Worm (Caenorhabditis elegans): ENCODE measurements around the gene M199.135.

The M199.135 gene

DNA sequence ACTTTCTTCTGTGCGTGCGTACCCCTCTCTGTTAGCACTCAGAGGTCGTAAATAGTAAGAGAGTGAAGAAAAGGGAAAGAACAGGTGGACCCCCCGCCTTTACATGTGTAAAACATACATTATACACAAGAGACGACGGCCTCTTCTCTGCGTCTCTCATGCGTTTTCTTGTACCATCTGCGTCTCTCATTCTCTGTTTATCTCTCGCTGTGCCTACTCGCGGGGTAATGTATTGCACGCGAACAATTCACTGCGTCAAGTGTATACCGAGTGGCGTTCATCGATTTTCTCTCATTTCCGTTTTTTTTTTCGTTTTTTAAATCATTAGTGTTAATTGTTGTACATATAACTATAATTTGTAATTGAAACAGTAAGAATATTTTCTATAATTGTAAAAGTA, 7.2 kb upstream of the M199.135 start:
- TF ChIP-seq pha-4 (tag; optimal IDR thresholded peaks at IDR 0.05) (peak; percentile 35), snpc-4 (tag; optimal IDR thresholded peaks at IDR 0.05) (no peak), nhr-11 (tag; optimal IDR thresholded peaks at IDR 0.05) (no peak), ceh-28 (tag; optimal IDR thresholded peaks at IDR 0.05) (peak; percentile 28), nfya-1 (tag; optimal IDR thresholded peaks at IDR 0.05; ENCODE audit: insufficient read depth) (no peak), fkh-10 (GFP tag; optimal IDR thresholded peaks at IDR 0.05) (no peak), ztf-11 (tag; optimal IDR thresholded peaks at IDR 0.05) (no peak), pqm-1 (tag; optimal IDR thresholded peaks at IDR 0.05) (peak; percentile 24), nhr-25 (tag; optimal IDR thresholded peaks at IDR 0.05) (no peak), egl-27 (tag; optimal IDR thresholded peaks at IDR 0.05) (no peak)

DNA sequence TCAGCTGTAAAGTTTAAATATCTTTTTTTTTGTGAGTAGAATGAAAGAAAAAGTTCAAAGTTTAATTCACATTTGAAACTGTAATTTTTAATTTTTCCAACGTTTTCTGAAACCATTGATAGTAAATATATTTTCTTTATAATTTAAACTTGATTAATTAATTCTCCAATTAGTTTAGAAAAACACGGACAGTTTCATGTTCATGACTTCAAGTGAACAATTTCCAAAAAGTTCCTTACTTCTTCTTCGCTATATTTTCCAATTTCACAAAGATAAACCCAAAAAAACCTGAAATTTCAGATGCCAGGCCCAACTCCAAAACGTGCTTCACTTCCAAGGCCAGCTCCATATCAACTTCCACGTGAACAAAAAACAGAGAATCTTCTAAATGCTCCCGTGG, 5.9 kb upstream of the M199.135 start, which contains the start of gene M199.2:
Gene M199.2, plus strand, starts transcription at position 301 of the 400 bp plus-strand sequence.
- TF ChIP-seq eor-1 (tag; optimal IDR thresholded peaks at IDR 0.05) (no peak), fkh-10 (GFP tag; optimal IDR thresholded peaks at IDR 0.05) (no peak), nhr-76 (tag; optimal IDR thresholded peaks at IDR 0.05) (no peak), elt-1 (tag; optimal IDR thresholded peaks at IDR 0.05) (no peak), unc-62 (GFP tag; optimal IDR thresholded peaks at IDR 0.05) (no peak), nhr-23 (tag; optimal IDR thresholded peaks at IDR 0.05) (no peak), ceh-28 (tag; optimal IDR thresholded peaks at IDR 0.05) (no peak), pha-4 (tag; optimal IDR thresholded peaks at IDR 0.05) (no peak), R02D3.7 (tag; optimal IDR thresholded peaks at IDR 0.05) (no peak), ceh-9 (tag; optimal IDR thresholded peaks at IDR 0.05) (no peak), mdl-1 (tag; optimal IDR thresholded peaks at IDR 0.05) (no peak)

DNA sequence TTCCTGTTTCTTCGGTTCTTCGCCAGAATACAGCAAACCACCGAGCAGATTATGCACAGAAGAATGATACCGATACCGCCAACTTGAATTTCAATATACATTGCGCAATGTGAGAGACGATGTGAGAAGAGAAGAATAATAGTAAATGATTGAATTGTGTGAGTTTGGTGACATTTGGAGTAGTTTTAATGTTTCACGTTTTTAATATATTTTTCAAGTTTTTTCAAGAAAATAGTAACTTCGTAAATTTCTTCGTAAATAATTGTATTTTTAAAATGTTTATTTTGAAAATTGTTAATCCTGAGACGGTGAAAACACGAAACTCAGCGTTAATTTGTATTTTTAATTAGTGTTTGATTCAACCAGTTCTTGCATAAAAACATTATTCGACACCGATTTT, 1.3 kb upstream of the M199.135 start, which contains the start of gene M199.134:
Gene M199.134, minus strand, starts transcription at position 101 of the 400 bp plus-strand sequence.
- TF ChIP-seq ama-1 (optimal IDR thresholded peaks at IDR 0.05) (no peak), lin-39 (tag; optimal IDR thresholded peaks at IDR 0.05) (no peak), pqm-1 (tag; optimal IDR thresholded peaks at IDR 0.05) (no peak), fos-1 (tag; optimal IDR thresholded peaks at IDR 0.05) (no peak), ztf-4 (tag; optimal IDR thresholded peaks at IDR 0.05) (no peak), lsy-12 (tag; optimal IDR thresholded peaks at IDR 0.05) (no peak), unc-39 (tag; optimal IDR thresholded peaks at IDR 0.05) (no peak), nfya-1 (tag; optimal IDR thresholded peaks at IDR 0.05; ENCODE audit: insufficient read depth) (no peak), elt-3 (tag; optimal IDR thresholded peaks at IDR 0.05) (no peak), elt-1 (tag; optimal IDR thresholded peaks at IDR 0.05) (no peak), egl-27 (tag; optimal IDR thresholded peaks at IDR 0.05) (no peak), nhr-67 (tag; optimal IDR thresholded peaks at IDR 0.05) (no peak), ceh-82 (tag; optimal IDR thresholded peaks at IDR 0.05) (no peak), nhr-237 (tag; optimal IDR thresholded peaks at IDR 0.05) (no peak), eor-1 (tag; optimal IDR thresholded peaks at IDR 0.05) (no peak), nhr-23 (tag; optimal IDR thresholded peaks at IDR 0.05) (no peak), ZK546.5 (tag; optimal IDR thresholded peaks at IDR 0.05) (no peak), ztf-11 (tag; optimal IDR thresholded peaks at IDR 0.05) (no peak)

DNA sequence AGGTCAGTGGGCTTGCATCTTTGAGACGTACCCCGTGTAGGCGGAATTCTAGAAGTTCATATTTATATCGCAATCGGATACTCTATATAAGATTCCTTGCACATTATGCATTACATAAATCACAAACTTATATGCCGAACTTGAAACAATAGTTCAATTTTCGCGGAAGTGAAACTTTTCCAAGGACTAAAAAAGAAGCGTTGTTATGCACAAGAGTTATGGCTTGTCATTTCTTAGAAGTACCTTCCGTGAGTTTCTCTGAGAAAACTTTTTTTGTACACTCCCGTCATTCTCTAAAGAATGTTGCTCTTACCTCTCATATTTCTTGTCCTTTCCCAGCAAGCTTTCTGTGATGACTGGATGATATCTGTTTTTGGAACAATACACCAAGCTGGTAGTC, 4.0 kb downstream of the M199.135 start, which contains the start of gene M199.136:
Gene M199.136, plus strand, starts transcription at position 301 of the 400 bp plus-strand sequence.
- TF ChIP-seq unc-62 (GFP tag; optimal IDR thresholded peaks at IDR 0.05) (no peak), sea-2 (GFP tag; optimal IDR thresholded peaks at IDR 0.05) (no peak), tbx-2 (tag; optimal IDR thresholded peaks at IDR 0.05) (no peak), nhr-28 (tag; optimal IDR thresholded peaks at IDR 0.05) (no peak), nhr-67 (tag; optimal IDR thresholded peaks at IDR 0.05) (no peak), unc-39 (tag; optimal IDR thresholded peaks at IDR 0.05) (no peak)

DNA sequence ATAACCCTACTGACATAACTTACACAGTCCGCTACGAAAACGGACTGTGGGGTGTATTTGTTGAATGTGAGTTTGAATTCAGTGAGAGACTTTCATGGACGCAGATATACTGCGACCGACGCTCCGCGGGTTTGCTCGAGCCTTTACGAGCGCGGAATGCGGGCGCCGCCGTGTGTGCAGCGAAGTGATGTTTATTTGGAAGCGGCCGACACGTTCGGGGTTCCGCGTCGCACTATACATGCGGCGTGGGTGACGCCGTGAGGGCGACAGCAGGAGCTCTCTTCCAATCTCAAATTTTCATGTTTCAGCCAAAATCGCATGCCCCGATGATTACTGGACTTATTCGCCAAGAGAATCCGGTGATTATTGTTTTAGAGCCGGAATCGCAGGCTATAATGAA, 4.8 kb downstream of the M199.135 start:
- TF ChIP-seq ZK546.5 (tag; optimal IDR thresholded peaks at IDR 0.05) (no peak), mdl-1 (tag; optimal IDR thresholded peaks at IDR 0.05) (no peak), fkh-10 (GFP tag; optimal IDR thresholded peaks at IDR 0.05) (no peak), nhr-25 (tag; optimal IDR thresholded peaks at IDR 0.05) (no peak), tbx-2 (tag; optimal IDR thresholded peaks at IDR 0.05) (no peak), lin-15B (tag; optimal IDR thresholded peaks at IDR 0.05) (no peak), pha-4 (tag; optimal IDR thresholded peaks at IDR 0.05) (no peak), pqm-1 (tag; optimal IDR thresholded peaks at IDR 0.05) (no peak), ceh-28 (tag; optimal IDR thresholded peaks at IDR 0.05) (no peak), nhr-43 (tag; optimal IDR thresholded peaks at IDR 0.05; ENCODE audit: poor library complexity, severe bottlenecking) (no peak), fos-1 (tag; optimal IDR thresholded peaks at IDR 0.05) (no peak), egl-27 (tag; optimal IDR thresholded peaks at IDR 0.05) (no peak), daf-12 (tag; optimal IDR thresholded peaks at IDR 0.05) (no peak), unc-39 (tag; optimal IDR thresholded peaks at IDR 0.05) (no peak), ceh-16 (tag; optimal IDR thresholded peaks at IDR 0.05) (no peak), zag-1 (tag; optimal IDR thresholded peaks at IDR 0.05) (no peak), ceh-82 (tag; optimal IDR thresholded peaks at IDR 0.05) (no peak), aly-2 (tag; optimal IDR thresholded peaks at IDR 0.05) (no peak), snpc-4 (tag; optimal IDR thresholded peaks at IDR 0.05) (no peak), elt-1 (tag; optimal IDR thresholded peaks at IDR 0.05) (no peak)
